Worm (Caenorhabditis elegans) whole organism, midembryonic: ENCODE data around the gene Y60A3A.19.

Source experiments
- T22C8.4 ChIP-seq: fragments of 200-800 bp; sonication (Bioruptor generic); IDR thresholded peaks from 2 replicates; pipeline ENCODE4 v1.3.6; 2022; ENCODE audit warnings: missing genetic modification characterization, missing compliant biosample characterization
- cog-1 ChIP-seq: sonication (generic microtip); optimal IDR thresholded peaks from 2 replicates; lab custom pipeline; 2016; ENCODE audit warnings: missing genetic modification characterization, missing compliant biosample characterization
- flt-1 ChIP-seq: fragments of 200-800 bp; sonication (Bioruptor generic); IDR thresholded peaks from 2 replicates; pipeline ENCODE4 v1.3.6; 2022; ENCODE audit warnings: missing genetic modification characterization, missing compliant biosample characterization
- med-1 ChIP-seq: sonication (generic microtip); optimal IDR thresholded peaks from 2 replicates; lab custom pipeline; 2017; ENCODE audit warnings: missing genetic modification characterization, mild to moderate bottlenecking, missing compliant biosample characterization, antibody characterized with exemption, missing genetic modification reagents; ENCODE audit not compliant: insufficient read depth
- ref-1 ChIP-seq: fragments of 200-800 bp; sonication (Bioruptor generic); conservative IDR thresholded peaks from 2 replicates; pipeline ENCODE4 v1.3.6; 2022; ENCODE audit warnings: missing genetic modification reagents, missing genetic modification characterization, missing compliant biosample characterization
- tab-1 ChIP-seq: fragments of 200-800 bp; sonication (Bioruptor generic); IDR thresholded peaks from 2 replicates; pipeline ENCODE4 v1.3.6; 2022; ENCODE audit warnings: missing genetic modification characterization, missing compliant biosample characterization
- ztf-29 ChIP-seq: fragments of 200-800 bp; sonication (Bioruptor generic); IDR thresholded peaks from 2 replicates; pipeline ENCODE4 v1.3.6; 2022; ENCODE audit warnings: missing genetic modification reagents, missing genetic modification characterization, missing compliant biosample characterization

- TF ChIP-seq flt-1 (no peak), tab-1 (GFP tag; lab: Robert Waterston, UW) (no peak), ref-1 (GFP tag; lab: Robert Waterston, UW) (no peak), ztf-29 (GFP tag; lab: Robert Waterston, UW) (no peak), med-1 (GFP tag; lab: Kevin White, UChicago) (no peak), cog-1 (tag; lab: Kevin White, UChicago) (no peak), T22C8.4 (no peak)
Observed at ce11 chrV:19946529-19946928, 30.2 kb downstream of the Y60A3A.19 start, which contains the start of gene dhs-24.
